Worm (Caenorhabditis elegans) whole organism, L2 larva: Measurements from ENCODE around the gene H12D21.10.

ENCODE experiments used
- Y55F3AM.14 ChIP-seq: fragments of 200-800 bp; sonication (Bioruptor generic); optimal IDR thresholded peaks from 2 replicates; lab custom pipeline; 2018; ENCODE audit warnings: mild to moderate bottlenecking, missing genetic modification characterization, missing compliant biosample characterization
- ama-1 ChIP-seq: fragments of 150-350 bp; optimal IDR thresholded peaks from 2 replicates; lab custom pipeline; 2018; ENCODE audit warnings: inconsistent platforms
- ceh-82 ChIP-seq: fragments of 150-350 bp; optimal IDR thresholded peaks from 2 replicates; lab custom pipeline; 2014; ENCODE audit warnings: missing biosample characterization, missing genetic modification characterization
- lin-13 ChIP-seq: fragments of 150-350 bp; optimal IDR thresholded peaks from 2 replicates; lab custom pipeline; 2014; ENCODE audit warnings: missing biosample characterization, missing genetic modification reagents, missing genetic modification characterization
- lin-39 ChIP-seq: fragments of 150-350 bp; optimal IDR thresholded peaks from 2 replicates; lab custom pipeline; 2014; ENCODE audit warnings: missing biosample characterization, missing genetic modification reagents, missing genetic modification characterization
- nhr-11 ChIP-seq: fragments of 150-350 bp; optimal IDR thresholded peaks from 2 replicates; lab custom pipeline; 2014; ENCODE audit warnings: missing biosample characterization, missing genetic modification characterization
- nhr-23 ChIP-seq: fragments of 150-350 bp; optimal IDR thresholded peaks from 2 replicates; lab custom pipeline; 2014; ENCODE audit warnings: missing biosample characterization, missing genetic modification reagents, missing genetic modification characterization
- peb-1 ChIP-seq: fragments of 150-350 bp; optimal IDR thresholded peaks from 2 replicates; lab custom pipeline; 2014; ENCODE audit warnings: missing biosample characterization, missing genetic modification characterization
- unc-62 ChIP-seq: fragments of 150-350 bp; optimal IDR thresholded peaks from 2 replicates; lab custom pipeline; 2014; ENCODE audit warnings: missing biosample characterization, missing genetic modification reagents, missing genetic modification characterization
- zag-1 ChIP-seq: fragments of 150-350 bp; optimal IDR thresholded peaks from 2 replicates; lab custom pipeline; 2014; ENCODE audit warnings: missing biosample characterization, missing genetic modification characterization

ce11 chrV:14947022-14947421 lies 47.4 kb downstream of the H12D21.10 start, which contains the start of gene C30G7.4:
- TF ChIP-seq peb-1 (no peak), unc-62 (GFP tag; lab: Kevin White, UChicago) (no peak), Y55F3AM.14 (GFP tag; lab: Kevin White, UChicago) (no peak), zag-1 (tag; lab: Kevin White, UChicago) (no peak), ama-1 (lab: Kevin White, UChicago) (no peak), lin-39 (no peak), nhr-11 (tag; lab: Kevin White, UChicago) (no peak), ceh-82 (tag; lab: Kevin White, UChicago) (no peak), nhr-23 (no peak), lin-13 (GFP tag; lab: Kevin White, UChicago) (no peak)
